Worm (Caenorhabditis elegans): Measurements from ENCODE around the gene K11H3.3.

The K11H3.3 gene

ce11 chrIII:9824330-9824934 is 27.2 kb upstream of the K11H3.3 start, which contains the start of gene lin-52 (continued):
- no peak for TF ChIP-seq lin-15B (tag; optimal IDR thresholded peaks at IDR 0.05)
- 0 out of 2 replicates have a peak, but pooled peaks have one; percentile 9 for TF ChIP-seq grh-1 (GFP tag; IDR thresholded peaks at IDR 0.05)
- no peak for TF ChIP-seq fos-1 (tag; optimal IDR thresholded peaks at IDR 0.05)
- TF ChIP-seq fkh-4 (tag; optimal IDR thresholded peaks at IDR 0.05; ENCODE audit: borderline replicate concordance): no peak
- no peak for TF ChIP-seq lin-14 (GFP tag; optimal IDR thresholded peaks at IDR 0.05)
- no peak for TF ChIP-seq vab-15 (tag; optimal IDR thresholded peaks at IDR 0.05)
- TF ChIP-seq ceh-82 (tag; optimal IDR thresholded peaks at IDR 0.05): no peak
- TF ChIP-seq nhr-85 (tag): peak; percentile 81

- TF ChIP-seq rnt-1 (tag; optimal IDR thresholded peaks at IDR 0.05): no peak
- TF ChIP-seq skn-1 (tag; optimal IDR thresholded peaks at IDR 0.05): no peak
- TF ChIP-seq mdl-1 (tag; optimal IDR thresholded peaks at IDR 0.05): no peak
- no peak for TF ChIP-seq nhr-11 (tag; optimal IDR thresholded peaks at IDR 0.05)
- no peak for TF ChIP-seq elt-2 (tag; optimal IDR thresholded peaks at IDR 0.05)
- TF ChIP-seq lin-35 (GFP tag; optimal IDR thresholded peaks at IDR 0.05): peak; percentile 33 to 36
- TF ChIP-seq lin-14 (GFP tag; optimal IDR thresholded peaks at IDR 0.05): peak; percentile 31
- peak; percentile 21 to 33 (median 32) for TF ChIP-seq dpl-1 (GFP tag; optimal IDR thresholded peaks at IDR 0.05)
- TF ChIP-seq mab-9 (GFP tag; IDR thresholded peaks at IDR 0.05): no peak
- peak; percentile 12 for TF ChIP-seq mep-1 (tag; optimal IDR thresholded peaks at IDR 0.05)
- TF ChIP-seq blmp-1 (tag; optimal IDR thresholded peaks at IDR 0.05): peak; percentile 58
- no peak for TF ChIP-seq nhr-237 (tag; optimal IDR thresholded peaks at IDR 0.05)
- no peak for TF ChIP-seq ces-1 (GFP tag; optimal IDR thresholded peaks at IDR 0.05)
- no peak for TF ChIP-seq nhr-85 (tag)
- TF ChIP-seq snu-23 (GFP tag; optimal IDR thresholded peaks at IDR 0.05): peak; percentile 33
- no peak for TF ChIP-seq tlp-1 (tag; optimal IDR thresholded peaks at IDR 0.05)
- peak in 1 of 6 experiments; percentile 67 for TF ChIP-seq elt-3 (tag; optimal IDR thresholded peaks at IDR 0.05)
- peak in 1 of 2 experiments; percentile 9 for TF ChIP-seq lsy-2 (tag; optimal IDR thresholded peaks at IDR 0.05)
- no peak for TF ChIP-seq sptf-1 (tag; optimal IDR thresholded peaks at IDR 0.05)
- TF ChIP-seq tbx-2 (tag; optimal IDR thresholded peaks at IDR 0.05): no peak
- TF ChIP-seq C34B4.2 (tag; optimal IDR thresholded peaks at IDR 0.05): no peak
- no peak for TF ChIP-seq ceh-90 (tag; optimal IDR thresholded peaks at IDR 0.05)
- peak; percentile 30 for TF ChIP-seq F16B12.6 (tag; optimal IDR thresholded peaks at IDR 0.05)
Measured at ce11 chrIII:9825073-9825828, 26.4 kb upstream of the K11H3.3 start, which contains the start of gene ZK632.9. Gene ZK632.9 (minus strand): TSS chrIII:9825432.

ce11 chrIII:9826005-9826404 is 25.6 kb upstream of the K11H3.3 start:
- TF ChIP-seq ceh-88 (GFP tag; IDR thresholded peaks at IDR 0.05): no peak
- TF ChIP-seq pqm-1 (tag; optimal IDR thresholded peaks at IDR 0.05): no peak
- TF ChIP-seq C34B4.2 (tag; optimal IDR thresholded peaks at IDR 0.05): no peak
- no peak for TF ChIP-seq sox-4 (tag; optimal IDR thresholded peaks at IDR 0.05)
- TF ChIP-seq fos-1 (tag; optimal IDR thresholded peaks at IDR 0.05): peak; percentile 41
- TF ChIP-seq vab-15 (tag; optimal IDR thresholded peaks at IDR 0.05): no peak
- TF ChIP-seq sup-37 (GFP tag; optimal IDR thresholded peaks at IDR 0.05): no peak
- TF ChIP-seq unc-98 (GFP tag; IDR thresholded peaks at IDR 0.05): no peak
- TF ChIP-seq jun-1 (tag; optimal IDR thresholded peaks at IDR 0.05): peak; percentile 17
- peak; percentile 28 for TF ChIP-seq irx-1 (tag; optimal IDR thresholded peaks at IDR 0.05)
- peak; percentile 18 for TF ChIP-seq ztf-4 (tag; optimal IDR thresholded peaks at IDR 0.05)
- TF ChIP-seq fkh-10 (GFP tag; optimal IDR thresholded peaks at IDR 0.05): no peak
- TF ChIP-seq lin-39 (tag; optimal IDR thresholded peaks at IDR 0.05): no peak
- TF ChIP-seq ama-1 (optimal IDR thresholded peaks at IDR 0.05): peak; percentile 89
- TF ChIP-seq ceh-8 (GFP tag; optimal IDR thresholded peaks at IDR 0.05): no peak
- TF ChIP-seq mep-1 (tag; optimal IDR thresholded peaks at IDR 0.05): peak; percentile 76
- peak; percentile 86 for TF ChIP-seq nhr-85 (tag)
- TF ChIP-seq pag-3 (tag; optimal IDR thresholded peaks at IDR 0.05; ENCODE audit: borderline replicate concordance, insufficient read depth): no peak
- TF ChIP-seq ztf-11 (tag; optimal IDR thresholded peaks at IDR 0.05): no peak
- peak; percentile 61 for TF ChIP-seq skn-1 (tag; optimal IDR thresholded peaks at IDR 0.05)
- TF ChIP-seq ets-5 (GFP tag; IDR thresholded peaks at IDR 0.05): no peak
- TF ChIP-seq unc-30 (tag; optimal IDR thresholded peaks at IDR 0.05): no peak
- TF ChIP-seq lin-14 (GFP tag; optimal IDR thresholded peaks at IDR 0.05): peak; percentile 82
- peak; percentile 53 for TF ChIP-seq rnt-1 (tag; optimal IDR thresholded peaks at IDR 0.05)
- TF ChIP-seq unc-130 (tag; optimal IDR thresholded peaks at IDR 0.05): peak; percentile 31
- TF ChIP-seq nhr-28 (tag; optimal IDR thresholded peaks at IDR 0.05): no peak
- TF ChIP-seq nhr-71 (tag; optimal IDR thresholded peaks at IDR 0.05): peak; percentile 84

All from whole organism, L1 larva.